Worm (Caenorhabditis elegans): ENCODE results near the gene dnj-5.

dnj-5 gene

ce11 chrII:6851938-6852337 is 6.2 kb downstream of the dnj-5 start, which contains the start of gene C04A2.15:
Gene C04A2.15 (plus strand): TSS chrII:6852236.
- TF ChIP-seq tbx-2 (tag; optimal IDR thresholded peaks at IDR 0.05) (no peak), nhr-77 (tag; optimal IDR thresholded peaks at IDR 0.05) (no peak), alr-1 (tag; optimal IDR thresholded peaks at IDR 0.05; ENCODE audit: borderline replicate concordance) (no peak), nhr-47 (tag; optimal IDR thresholded peaks at IDR 0.05) (no peak), lin-14 (GFP tag; optimal IDR thresholded peaks at IDR 0.05) (peak; percentile 34), dpl-1 (GFP tag; optimal IDR thresholded peaks at IDR 0.05) (no peak), blmp-1 (tag; optimal IDR thresholded peaks at IDR 0.05) (no peak), nhr-28 (tag; optimal IDR thresholded peaks at IDR 0.05) (no peak)

DNA sequence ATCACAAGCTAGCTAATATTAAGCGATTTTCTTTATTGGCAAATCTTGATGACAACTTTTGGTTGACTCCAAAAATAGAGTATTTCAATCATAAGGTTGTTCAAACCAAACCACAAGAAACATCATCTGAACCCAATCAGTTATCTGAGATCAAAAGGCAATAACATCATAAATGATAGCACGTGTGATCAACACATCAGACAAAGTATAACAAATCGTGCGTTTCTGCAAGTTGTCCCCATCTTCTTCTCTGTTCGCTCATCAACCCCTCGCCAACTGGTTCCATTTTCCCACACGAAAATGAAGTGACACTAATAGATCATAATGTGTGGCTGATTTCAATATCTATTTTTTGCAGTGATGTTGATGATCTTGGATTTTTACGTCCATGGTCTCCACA is 8.8 kb downstream of the dnj-5 start:
- peak in 3 of 6 experiments; percentile 7 to 93 (median 81) for TF ChIP-seq elt-3 (tag; optimal IDR thresholded peaks at IDR 0.05)
- peak; percentile 63 for TF ChIP-seq tbx-2 (tag; optimal IDR thresholded peaks at IDR 0.05)
- peak; percentile 13 for TF ChIP-seq nhr-90 (tag; optimal IDR thresholded peaks at IDR 0.05; ENCODE audit: poor library complexity)
- TF ChIP-seq egl-27 (tag; optimal IDR thresholded peaks at IDR 0.05), result peak; percentile 48 to 71
- TF ChIP-seq fkh-8 (tag; optimal IDR thresholded peaks at IDR 0.05), result no peak
- peak; percentile 94 for TF ChIP-seq nhr-85 (tag)
- peak in 1 of 2 experiments; percentile 81 for TF ChIP-seq mdl-1 (tag; optimal IDR thresholded peaks at IDR 0.05)
- TF ChIP-seq ztf-4 (tag; optimal IDR thresholded peaks at IDR 0.05), result peak; percentile 60
- TF ChIP-seq rnt-1 (tag; optimal IDR thresholded peaks at IDR 0.05), result peak; percentile 15
- TF ChIP-seq ceh-90 (tag; optimal IDR thresholded peaks at IDR 0.05), result no peak
- peak; percentile 84 for TF ChIP-seq nhr-71 (tag; optimal IDR thresholded peaks at IDR 0.05)
- no peak for TF ChIP-seq unc-86 (tag; optimal IDR thresholded peaks at IDR 0.05)
- peak; percentile 74 for TF ChIP-seq lin-14 (GFP tag; optimal IDR thresholded peaks at IDR 0.05)
- TF ChIP-seq lin-35 (GFP tag; optimal IDR thresholded peaks at IDR 0.05), result peak in 1 of 2 experiments; percentile 73
- TF ChIP-seq C16A3.4 (tag; optimal IDR thresholded peaks at IDR 0.05), result peak; percentile 34
- TF ChIP-seq nhr-19 (GFP tag; conservative IDR thresholded peaks at IDR 0.05), result peak; percentile 63
- TF ChIP-seq ceh-82 (tag; optimal IDR thresholded peaks at IDR 0.05), result no peak
- TF ChIP-seq efl-1 (optimal IDR thresholded peaks at IDR 0.05), result no peak
- peak in 1 of 2 experiments; percentile 92 for TF ChIP-seq efl-1 (GFP tag; optimal IDR thresholded peaks at IDR 0.05 in 1 of 2)
- peak; percentile 78 for TF ChIP-seq unc-130 (tag; optimal IDR thresholded peaks at IDR 0.05)
- TF ChIP-seq grh-1 (GFP tag; IDR thresholded peaks at IDR 0.05), result peak; percentile 42; the same call in 1 of the 2 replicates
- TF ChIP-seq unc-30 (tag; optimal IDR thresholded peaks at IDR 0.05), result no peak
- no peak for TF ChIP-seq nhr-28 (tag; optimal IDR thresholded peaks at IDR 0.05)
- TF ChIP-seq vab-15 (tag; optimal IDR thresholded peaks at IDR 0.05), result peak; percentile 82
- no peak for TF ChIP-seq pag-3 (tag; optimal IDR thresholded peaks at IDR 0.05; ENCODE audit: borderline replicate concordance, insufficient read depth)
- peak; percentile 79 for TF ChIP-seq nhr-20 (tag; optimal IDR thresholded peaks at IDR 0.05)
- TF ChIP-seq mep-1 (tag; optimal IDR thresholded peaks at IDR 0.05), result peak; percentile 3
- TF ChIP-seq lir-3 (tag; optimal IDR thresholded peaks at IDR 0.05; ENCODE audit: poor library complexity), result peak; percentile 24
- TF ChIP-seq blmp-1 (tag; optimal IDR thresholded peaks at IDR 0.05), result peak; percentile 86
- TF ChIP-seq nhr-47 (tag; optimal IDR thresholded peaks at IDR 0.05), result peak; percentile 6
- TF ChIP-seq dpl-1 (GFP tag; optimal IDR thresholded peaks at IDR 0.05), result peak in 1 of 3 experiments; percentile 37
- TF ChIP-seq lsy-2 (tag; optimal IDR thresholded peaks at IDR 0.05), result peak in 1 of 2 experiments; percentile 31
- peak; percentile 59 for TF ChIP-seq snu-23 (GFP tag; optimal IDR thresholded peaks at IDR 0.05)

ce11 chrII:6847917-6848379 is 10.2 kb downstream of the dnj-5 start, which contains the start of gene tbc-6:
Gene tbc-6 (plus strand): TSS chrII:6848124.
- TF ChIP-seq fkh-4 (tag; optimal IDR thresholded peaks at IDR 0.05; ENCODE audit: borderline replicate concordance) (no peak), hlh-4 (tag; optimal IDR thresholded peaks at IDR 0.05) (no peak), vab-15 (tag; optimal IDR thresholded peaks at IDR 0.05) (peak; percentile 80), ceh-90 (tag; optimal IDR thresholded peaks at IDR 0.05) (no peak), C04F5.9 (tag; optimal IDR thresholded peaks at IDR 0.05) (no peak), ama-1 (optimal IDR thresholded peaks at IDR 0.05) (no peak), egl-27 (tag; optimal IDR thresholded peaks at IDR 0.05) (peak; percentile 19 to 58), dpl-1 (GFP tag; optimal IDR thresholded peaks at IDR 0.05) (peak in 1 of 3 experiments; percentile 21), ceh-82 (tag; optimal IDR thresholded peaks at IDR 0.05) (no peak), lin-14 (GFP tag; optimal IDR thresholded peaks at IDR 0.05) (peak; percentile 89), alr-1 (tag; optimal IDR thresholded peaks at IDR 0.05; ENCODE audit: borderline replicate concordance) (no peak), snu-23 (GFP tag; optimal IDR thresholded peaks at IDR 0.05) (peak; percentile 61), mep-1 (tag; optimal IDR thresholded peaks at IDR 0.05) (peak; percentile 83), ztf-4 (tag; optimal IDR thresholded peaks at IDR 0.05) (peak; percentile 8), unc-86 (tag; optimal IDR thresholded peaks at IDR 0.05) (no peak), sup-37 (GFP tag; optimal IDR thresholded peaks at IDR 0.05) (no peak), lin-15B (tag; optimal IDR thresholded peaks at IDR 0.05) (no peak), elt-3 (tag; optimal IDR thresholded peaks at IDR 0.05) (peak in 3 of 6 experiments; percentile 87 to 95 (median 89)), lin-13 (GFP tag; optimal IDR thresholded peaks at IDR 0.05) (peak; percentile 36), ztf-11 (tag; optimal IDR thresholded peaks at IDR 0.05) (no peak), unc-30 (tag; optimal IDR thresholded peaks at IDR 0.05) (no peak), egl-13 (tag; optimal IDR thresholded peaks at IDR 0.05) (no peak), blmp-1 (tag; optimal IDR thresholded peaks at IDR 0.05) (peak; percentile 93), unc-98 (GFP tag; IDR thresholded peaks at IDR 0.05) (no peak), lin-35 (GFP tag; optimal IDR thresholded peaks at IDR 0.05) (peak in 1 of 2 experiments; percentile 22), fos-1 (tag; optimal IDR thresholded peaks at IDR 0.05) (peak; percentile 27)
